Fruit fly (Drosophila melanogaster) whole organism, embryonic: Measurements from ENCODE around the gene CG17217.

ENCODE experiments used
- CG17568 ChIP-seq: fragments of 200-800 bp; sonication (Bioruptor generic); optimal IDR thresholded peaks from 2 replicates; lab custom pipeline; 2018; ENCODE audit warnings: missing biosample characterization, mild to moderate bottlenecking, missing genetic modification characterization, moderate library complexity
- CG4360 ChIP-seq: fragments of 200-800 bp; sonication (Bioruptor generic); IDR thresholded peaks from 2 replicates; pipeline ENCODE4 v1.3.6; 2022; ENCODE audit warnings: missing biosample characterization, missing genetic modification characterization
- CG4404 ChIP-seq: fragments of 200-800 bp; sonication (Bioruptor generic); IDR thresholded peaks from 2 replicates; pipeline ENCODE4 v1.3.6; 2022; ENCODE audit warnings: missing biosample characterization, missing genetic modification characterization
- Dbx ChIP-seq: fragments of 200-800 bp; sonication (Bioruptor generic); IDR thresholded peaks from 3 replicates; pipeline ENCODE4 v1.3.6; 2022; ENCODE audit warnings: missing biosample characterization, missing genetic modification characterization
- Jarid2 ChIP-seq: fragments of 200-800 bp; sonication (Bioruptor generic); optimal IDR thresholded peaks from 3 replicates; lab custom pipeline; 2017; ENCODE audit warnings: mild to moderate bottlenecking, missing biosample characterization, missing genetic modification reagents, missing genetic modification characterization
- Lim3 ChIP-seq: fragments of 200-800 bp; sonication (Bioruptor generic); IDR thresholded peaks from 2 replicates; pipeline ENCODE4 v1.3.6; 2022; ENCODE audit warnings: missing biosample characterization, missing genetic modification characterization
- nerfin-2 ChIP-seq: fragments of 200-800 bp; sonication (Bioruptor generic); IDR thresholded peaks from 2 replicates; pipeline ENCODE4 v1.3.6; 2022; ENCODE audit warnings: missing biosample characterization, missing genetic modification characterization; ENCODE audit not compliant: partially characterized antibody

DNA sequence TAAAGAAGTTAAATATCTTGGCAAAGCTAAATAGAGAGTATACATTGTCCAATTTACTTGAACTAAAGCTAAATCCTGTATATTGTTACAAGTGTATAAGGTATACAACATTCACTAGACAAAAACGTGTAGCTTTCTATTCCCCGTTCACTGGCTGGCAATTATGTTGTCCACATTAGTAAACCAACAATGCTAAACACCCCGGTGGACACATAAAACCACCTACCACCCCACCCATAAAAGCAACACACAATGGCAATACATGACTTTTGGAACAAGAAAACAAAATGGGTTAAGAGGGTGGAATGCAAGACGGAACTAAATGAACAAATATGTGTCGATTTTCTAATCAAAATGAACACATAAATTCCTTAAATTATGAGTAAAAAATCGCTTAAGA lies 6.4 kb upstream of the CG17217 start, which contains the start of gene ZnT33D:
- TF ChIP-seq CG4360 (GFP tag; lab: Robert Waterston, UW), result no peak
- TF ChIP-seq CG4404, result no peak
- TF ChIP-seq Lim3, result no peak
- TF ChIP-seq CG17568 (GFP tag; lab: Kevin White, UChicago), result no peak
- no peak for TF ChIP-seq Dbx
- TF ChIP-seq Jarid2 (GFP tag; lab: Kevin White, UChicago), result no peak
- no peak for TF ChIP-seq nerfin-2 (GFP tag; lab: Robert Waterston, UW)
